Worm (Caenorhabditis elegans): ENCODE data around the gene B0495.9.

The B0495.9 gene

DNA sequence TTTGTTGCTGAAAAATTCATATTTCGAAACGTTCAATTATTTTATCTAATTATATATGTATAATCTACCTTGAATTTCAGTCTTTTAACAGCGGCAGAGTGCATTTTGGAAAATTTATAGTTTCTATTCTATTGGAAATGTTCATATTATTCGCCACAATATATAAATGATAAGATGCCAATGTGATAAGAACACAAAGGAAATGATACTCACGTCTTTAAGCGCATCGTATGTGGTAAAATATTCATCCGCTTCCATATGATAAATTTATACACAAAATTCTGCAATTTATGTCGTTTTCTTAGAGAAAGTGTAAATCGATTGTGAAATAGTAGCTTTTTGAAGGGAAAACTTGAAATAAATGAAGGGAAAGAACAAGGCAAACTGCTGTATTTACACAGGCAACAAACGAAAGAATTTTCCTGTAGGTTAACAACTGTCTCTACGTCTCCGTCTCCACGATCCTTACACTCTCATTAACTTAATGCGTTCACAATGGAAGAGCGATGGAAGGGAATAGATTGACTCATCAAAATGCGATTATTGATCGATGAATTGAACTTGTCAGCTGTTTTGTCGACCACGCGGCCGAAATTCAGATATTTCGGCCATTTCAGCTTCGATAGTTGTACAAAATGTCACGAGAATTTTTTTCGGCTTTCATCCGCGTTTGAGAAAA is 46.4 kb downstream of the B0495.9 start, which contains the start of gene alfa-1:
TSS of gene alfa-1 (minus strand) at position 515 of the 679 bp plus-strand sequence.
- TF ChIP-seq C34F6.9 (tag; optimal IDR thresholded peaks at IDR 0.05) (peak; percentile 49), lsy-2 (tag; optimal IDR thresholded peaks at IDR 0.05) (no peak), lin-11 (tag; optimal IDR thresholded peaks at IDR 0.05) (no peak), fos-1 (tag; optimal IDR thresholded peaks at IDR 0.05) (peak; percentile 57), F13H6.1 (tag; optimal IDR thresholded peaks at IDR 0.05) (peak; percentile 32), sma-9 (GFP tag; optimal IDR thresholded peaks at IDR 0.05) (peak; percentile 10), sma-9 (tag; optimal IDR thresholded peaks at IDR 0.05) (no peak), snpc-4 (tag; optimal IDR thresholded peaks at IDR 0.05) (no peak), nhr-129 (tag; optimal IDR thresholded peaks at IDR 0.05) (peak; percentile 26)
